Fruit fly (Drosophila melanogaster) whole organism, adult: ENCODE measurements around the gene CG5665.
A peak's percentile ranks its signal among the peaks of the same experiment; 100 is the strongest.

ENCODE experiments used
- CG11617 ChIP-seq: fragments of 200-800 bp; sonication (Bioruptor generic); optimal IDR thresholded peaks from 2 replicates; lab custom pipeline; 2017; ENCODE audit warnings: mild to moderate bottlenecking, missing biosample characterization, missing genetic modification reagents, missing genetic modification characterization
- CG33017 ChIP-seq: fragments of 200-800 bp; sonication (Bioruptor generic); optimal IDR thresholded peaks from 2 replicates; lab custom pipeline; 2018; ENCODE audit warnings: missing biosample characterization, mild to moderate bottlenecking, missing genetic modification characterization, moderate library complexity
- CG5204 ChIP-seq: fragments of 200-800 bp; sonication (Bioruptor generic); optimal IDR thresholded peaks from 2 replicates; lab custom pipeline; 2016; ENCODE audit warnings: missing biosample characterization, missing genetic modification characterization
- CG7101 ChIP-seq: fragments of 200-800 bp; sonication (Bioruptor generic); optimal IDR thresholded peaks from 2 replicates; lab custom pipeline; 2018; ENCODE audit warnings: missing biosample characterization, mild to moderate bottlenecking, missing genetic modification characterization, moderate library complexity
- Clk ChIP-seq: fragments of 200-800 bp; sonication (Bioruptor generic); optimal IDR thresholded peaks from 2 replicates; lab custom pipeline; 2017; ENCODE audit warnings: missing biosample characterization, missing genetic modification characterization
- Crg-1 ChIP-seq: fragments of 200-800 bp; sonication (Bioruptor generic); optimal IDR thresholded peaks from 2 replicates; lab custom pipeline; 2016; ENCODE audit warnings: missing biosample characterization, missing genetic modification characterization
- Hr96 ChIP-seq: fragments of 200-800 bp; sonication (Bioruptor generic); optimal IDR thresholded peaks from 2 replicates; lab custom pipeline; 2016; ENCODE audit warnings: missing biosample characterization, missing genetic modification characterization
- Mnt ChIP-seq: fragments of 200-800 bp; sonication (Bioruptor generic); optimal IDR thresholded peaks from 2 replicates; lab custom pipeline; 2016; ENCODE audit warnings: missing biosample characterization, mild to moderate bottlenecking, missing genetic modification characterization
- bab1 ChIP-seq: fragments of 200-800 bp; sonication (Bioruptor generic); optimal IDR thresholded peaks from 3 replicates; lab custom pipeline; 2019; ENCODE audit warnings: missing biosample characterization, mild to moderate bottlenecking, missing genetic modification characterization, moderate library complexity
- kay ChIP-seq: fragments of 200-800 bp; sonication (Bioruptor generic); peaks from one replicate; lab custom pipeline; 2016; ENCODE audit warnings: missing biosample characterization, missing genetic modification characterization, borderline replicate concordance
- pad ChIP-seq: fragments of 200-800 bp; sonication (Bioruptor generic); optimal IDR thresholded peaks from 3 replicates; lab custom pipeline; 2017; ENCODE audit warnings: missing biosample characterization, missing genetic modification characterization, mild to moderate bottlenecking, moderate library complexity, missing genetic modification reagents
- tj ChIP-seq: fragments of 200-800 bp; sonication (Bioruptor generic); optimal IDR thresholded peaks from 3 replicates; lab custom pipeline; 2017; ENCODE audit warnings: missing biosample characterization, mild to moderate bottlenecking, missing genetic modification characterization, moderate library complexity

DNA sequence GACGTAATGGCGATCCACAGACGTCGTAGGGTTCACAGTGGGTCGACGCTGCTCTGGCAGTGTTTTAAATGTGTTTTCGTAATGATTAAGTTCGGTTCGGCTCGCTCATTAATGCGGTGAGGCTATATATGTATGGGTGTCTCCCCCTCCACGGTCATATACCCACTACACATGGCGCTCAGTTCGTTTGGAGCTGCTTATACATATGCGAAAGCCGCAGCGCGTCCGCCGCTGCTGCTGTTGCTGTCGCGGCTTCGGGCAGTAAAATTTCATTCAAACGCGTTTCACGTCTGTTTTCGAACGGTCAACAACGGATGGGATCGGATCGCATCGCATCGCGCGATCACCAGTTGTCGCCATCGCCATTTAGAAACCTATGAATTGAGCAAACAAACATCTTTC, 27.7 kb downstream of the CG5665 start:
- TF ChIP-seq bab1 (GFP tag; lab: Kevin White, UChicago) (no peak), kay (no peak), Hr96 (peak; percentile 46), CG33017 (tag; lab: Kevin White, UChicago) (no peak), Crg-1 (no peak), pad (GFP tag; lab: Kevin White, UChicago) (peak; percentile 93), Mnt (GFP tag; lab: Kevin White, UChicago) (peak; percentile 76), CG7101 (tag; lab: Kevin White, UChicago) (no peak), tj (GFP tag; lab: Kevin White, UChicago) (peak; percentile 11), Clk (GFP tag; lab: Kevin White, UChicago) (peak; percentile 3), CG5204 (GFP tag; lab: Kevin White, UChicago) (no peak), CG11617 (GFP tag; lab: Kevin White, UChicago) (no peak)
